Worm (Caenorhabditis elegans) whole organism, L4 larva: ENCODE results near the gene F58A4.1.

Source experiments
- F37D6.2 ChIP-seq: sonication (generic microtip); optimal IDR thresholded peaks from 2 replicates; lab custom pipeline; 2016; ENCODE audit warnings: mild to moderate bottlenecking, missing genetic modification characterization, missing compliant biosample characterization
- nhr-11 ChIP-seq: fragments of 150-350 bp; optimal IDR thresholded peaks from 2 replicates; lab custom pipeline; 2014; ENCODE audit warnings: missing biosample characterization, missing genetic modification characterization
- skn-1 ChIP-seq: fragments of 150-350 bp; optimal IDR thresholded peaks from 2 replicates; lab custom pipeline; 2014; ENCODE audit warnings: missing biosample characterization, missing genetic modification characterization

DNA sequence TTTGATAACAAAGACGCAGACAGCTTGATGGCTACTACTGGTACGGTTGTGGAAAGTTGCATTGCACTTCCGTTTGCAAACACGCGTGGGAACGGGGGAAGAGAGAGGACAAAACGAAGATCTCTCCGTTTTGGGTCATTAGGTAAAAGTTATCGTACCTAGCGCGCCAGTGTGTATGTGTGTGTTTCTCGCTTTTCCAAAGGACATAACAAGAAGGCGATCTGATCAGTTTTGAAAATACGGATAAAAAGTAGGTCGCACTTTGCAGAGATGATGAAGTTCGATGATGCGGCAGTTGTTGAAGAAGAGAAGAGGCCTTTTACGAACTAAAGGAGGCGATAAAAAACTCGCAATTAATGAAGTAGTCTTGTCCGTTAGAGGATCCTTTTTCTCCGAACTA lies 46.8 kb downstream of the F58A4.1 start:
- TF ChIP-seq F37D6.2 (tag; lab: Kevin White, UChicago) (no peak), nhr-11 (tag; lab: Kevin White, UChicago) (no peak), skn-1 (tag; lab: Kevin White, UChicago) (no peak)
